Worm (Caenorhabditis elegans): ENCODE measurements around the gene kcnl-1.

DNA sequence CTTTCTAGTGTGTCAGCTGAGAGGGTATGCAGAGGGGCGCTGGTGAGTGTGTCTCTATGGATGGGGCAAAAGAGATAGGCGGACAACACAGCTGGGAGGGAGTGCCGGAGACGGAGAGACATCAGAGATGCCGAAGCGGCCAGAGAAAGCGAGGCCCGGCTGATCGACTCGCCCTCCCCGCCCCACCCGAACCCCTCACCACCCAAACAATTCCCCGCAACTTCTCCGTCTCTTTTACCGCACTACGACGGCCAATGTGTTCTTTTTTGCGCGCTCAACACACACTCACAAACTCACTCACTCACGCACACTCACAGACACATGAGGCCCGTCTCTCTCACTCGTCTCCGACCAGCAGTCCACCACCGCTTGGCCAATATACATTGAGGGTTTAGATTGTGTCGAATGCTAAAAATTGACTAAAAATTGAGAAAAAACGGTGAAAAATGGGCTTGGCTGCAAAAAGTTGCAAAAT is 57.3 kb downstream of the kcnl-1 start, which contains the start of gene Y43F8C.3:
- peak in 1 of 2 experiments; percentile 59 for TF ChIP-seq lsy-2 (tag; optimal IDR thresholded peaks at IDR 0.05)
- TF ChIP-seq blmp-1 (tag; optimal IDR thresholded peaks at IDR 0.05; ENCODE audit: insufficient read depth) = no peak
- no peak for TF ChIP-seq nhr-12 (tag; optimal IDR thresholded peaks at IDR 0.05)
- no peak for TF ChIP-seq ztf-1 (GFP tag; conservative IDR thresholded peaks at IDR 0.05)
- peak; percentile 77 for TF ChIP-seq unc-55 (GFP tag; optimal IDR thresholded peaks at IDR 0.05)
- TF ChIP-seq fos-1 (tag; optimal IDR thresholded peaks at IDR 0.05) = peak; percentile 43
